Worm (Caenorhabditis elegans) whole organism, L4/young adult: Measurements from ENCODE around the gene F40G12.10.
"Not testable (repeated sequence)": the region's sequence is repeated elsewhere in the genome, so short reads cannot be mapped to it uniquely, and the experiment has no call there.

ENCODE experiments used
- W03F9.2 ChIP-seq: fragments of 150-350 bp; optimal IDR thresholded peaks from 2 replicates; lab custom pipeline; 2014; ENCODE audit warnings: missing biosample characterization, missing genetic modification characterization
- dao-5 ChIP-seq: sonication (generic microtip); optimal IDR thresholded peaks from 2 replicates; lab custom pipeline; 2016; ENCODE audit warnings: missing genotype, missing genetic modification characterization, moderate library complexity, missing compliant biosample characterization
- him-1 ChIP-seq: sonication (generic microtip); optimal IDR thresholded peaks from 2 replicates; lab custom pipeline; 2016; ENCODE audit warnings: missing genotype, missing genetic modification reagents, missing genetic modification characterization, missing compliant biosample characterization

Gene F40G12.10

ce11 chrV:14308164-14308563, 24.8 kb downstream of the F40G12.10 start, which contains the start of gene spig-5:
Gene spig-5 (plus strand): TSS chrV:14308464.
- TF ChIP-seq dao-5, him-1, W03F9.2 (tag; lab: Kevin White, UChicago): not testable (repeated sequence)

- not testable (repeated sequence) for TF ChIP-seq him-1, dao-5, W03F9.2 (tag; lab: Kevin White, UChicago)
Measured at ce11 chrV:14309632-14310031, 26.3 kb downstream of the F40G12.10 start, which contains the start of gene F14D7.14. Gene F14D7.14 (plus strand): TSS chrV:14309932.

- TF ChIP-seq W03F9.2 (tag; lab: Kevin White, UChicago) (no peak), him-1 (tag; lab: Kevin White, UChicago) (no peak), dao-5 (tag; lab: Kevin White, UChicago) (no peak)
Measured at ce11 chrV:14311115-14311514, 27.8 kb downstream of the F40G12.10 start, which contains the start of gene ddn-3. Gene ddn-3 (minus strand): TSS chrV:14311215.

ce11 chrV:14312695-14313094, 29.4 kb downstream of the F40G12.10 start, which contains the start of gene F14D7.8:
Gene F14D7.8 (minus strand): TSS chrV:14312795.
- TF ChIP-seq him-1 (tag; lab: Kevin White, UChicago) (no peak), W03F9.2 (tag; lab: Kevin White, UChicago) (no peak), dao-5 (tag; lab: Kevin White, UChicago) (no peak)

ce11 chrV:14314236-14314635, 30.9 kb downstream of the F40G12.10 start, which contains the start of gene F47B8.1:
Gene F47B8.1 (minus strand): TSS chrV:14314336.
- TF ChIP-seq him-1 (tag; lab: Kevin White, UChicago): no peak
- TF ChIP-seq W03F9.2 (tag; lab: Kevin White, UChicago): no peak
- no peak for TF ChIP-seq dao-5 (tag; lab: Kevin White, UChicago)

ce11 chrV:14316525-14316924, 33.2 kb downstream of the F40G12.10 start, which contains the start of gene F47B8.2:
Gene F47B8.2 (minus strand): TSS chrV:14316625.
- TF ChIP-seq him-1 (tag; lab: Kevin White, UChicago) (no peak), dao-5 (tag; lab: Kevin White, UChicago) (no peak), W03F9.2 (tag; lab: Kevin White, UChicago) (no peak)

ce11 chrV:14317204-14317603, 33.9 kb downstream of the F40G12.10 start:
- TF ChIP-seq dao-5 (tag; lab: Kevin White, UChicago) (no peak), W03F9.2 (tag; lab: Kevin White, UChicago) (no peak), him-1 (tag; lab: Kevin White, UChicago) (no peak)

ce11 chrV:14317621-14318020, 34.3 kb downstream of the F40G12.10 start:
- no peak for TF ChIP-seq him-1 (tag; lab: Kevin White, UChicago)
- no peak for TF ChIP-seq dao-5 (tag; lab: Kevin White, UChicago)
- TF ChIP-seq W03F9.2 (tag; lab: Kevin White, UChicago): no peak

ce11 chrV:14319101-14319781, 35.9 kb downstream of the F40G12.10 start, which contains the start of gene F47B8.13:
Gene F47B8.13 (minus strand): TSS chrV:14319731.
- TF ChIP-seq W03F9.2 (tag; lab: Kevin White, UChicago) (no peak), him-1 (tag; lab: Kevin White, UChicago) (no peak), dao-5 (tag; lab: Kevin White, UChicago) (no peak)

ce11 chrV:14320246-14320645, 36.9 kb downstream of the F40G12.10 start, which contains the start of gene F47B8.14:
Gene F47B8.14 (plus strand): TSS chrV:14320546.
- TF ChIP-seq dao-5 (tag; lab: Kevin White, UChicago) (no peak), him-1 (tag; lab: Kevin White, UChicago) (no peak), W03F9.2 (tag; lab: Kevin White, UChicago) (no peak)

ce11 chrV:14320730-14321319, 37.5 kb downstream of the F40G12.10 start:
- TF ChIP-seq W03F9.2 (tag; lab: Kevin White, UChicago) (no peak), him-1 (tag; lab: Kevin White, UChicago) (no peak), dao-5 (tag; lab: Kevin White, UChicago) (no peak)

- TF ChIP-seq dao-5 (tag; lab: Kevin White, UChicago) (no peak), him-1 (tag; lab: Kevin White, UChicago) (no peak), W03F9.2 (tag; lab: Kevin White, UChicago) (no peak)
Measured at ce11 chrV:14322743-14323142, 39.4 kb downstream of the F40G12.10 start, which contains the start of gene F47B8.3. Gene F47B8.3 (minus strand): TSS chrV:14323003.
